Worm (Caenorhabditis elegans) whole organism, L2 larva: ENCODE data around the gene eri-5.

Source experiments
- C34F6.9 ChIP-seq: fragments of 150-350 bp; optimal IDR thresholded peaks from 2 replicates; lab custom pipeline; 2014; ENCODE audit warnings: missing biosample characterization, missing genetic modification characterization
- F13H6.1 ChIP-seq: sonication (generic microtip); optimal IDR thresholded peaks from 2 replicates; lab custom pipeline; 2016; ENCODE audit warnings: missing genetic modification characterization, missing compliant biosample characterization
- R02D3.7 ChIP-seq: fragments of 150-350 bp; optimal IDR thresholded peaks from 2 replicates; lab custom pipeline; 2014; ENCODE audit warnings: missing biosample characterization, missing genetic modification characterization
- Y55F3AM.14 ChIP-seq: fragments of 200-800 bp; sonication (Bioruptor generic); optimal IDR thresholded peaks from 2 replicates; lab custom pipeline; 2018; ENCODE audit warnings: mild to moderate bottlenecking, missing genetic modification characterization, missing compliant biosample characterization
- ZK546.5 ChIP-seq: sonication (generic microtip); optimal IDR thresholded peaks from 2 replicates; lab custom pipeline; 2017; ENCODE audit warnings: missing biosample characterization, missing genetic modification characterization
- alr-1 ChIP-seq: fragments of 150-350 bp; optimal IDR thresholded peaks from 2 replicates; lab custom pipeline; 2014; ENCODE audit warnings: missing biosample characterization, missing genetic modification characterization
- aly-2 ChIP-seq: fragments of 150-350 bp; optimal IDR thresholded peaks from 2 replicates; lab custom pipeline; 2014; ENCODE audit warnings: missing biosample characterization, missing genetic modification characterization
- ama-1 ChIP-seq: fragments of 150-350 bp; optimal IDR thresholded peaks from 2 replicates; lab custom pipeline; 2018; ENCODE audit warnings: inconsistent platforms
- blmp-1 ChIP-seq: sonication (generic microtip); optimal IDR thresholded peaks from 2 replicates; lab custom pipeline; 2017; ENCODE audit warnings: missing genetic modification characterization, mild to moderate bottlenecking, missing compliant biosample characterization, antibody characterized with exemption, moderate library complexity; ENCODE audit not compliant: insufficient read depth
- ceh-16 ChIP-seq: fragments of 150-350 bp; optimal IDR thresholded peaks from 2 replicates; lab custom pipeline; 2014; ENCODE audit warnings: missing biosample characterization, missing genetic modification characterization
- crh-2 ChIP-seq: sonication (generic microtip); optimal IDR thresholded peaks from 2 replicates; lab custom pipeline; 2017; ENCODE audit warnings: missing biosample characterization, missing genetic modification characterization
- dmd-4 ChIP-seq: sonication (generic microtip); optimal IDR thresholded peaks from 2 replicates; lab custom pipeline; 2017; ENCODE audit warnings: missing biosample characterization, missing genetic modification characterization
- egl-27 ChIP-seq: sonication (generic microtip); optimal IDR thresholded peaks from 3 replicates; lab custom pipeline; 2017; ENCODE audit warnings: missing biosample characterization, missing genetic modification reagents, missing genetic modification characterization
- elt-1 ChIP-seq: fragments of 150-350 bp; optimal IDR thresholded peaks from 2 replicates; lab custom pipeline; 2014; ENCODE audit warnings: missing biosample characterization, missing genetic modification characterization
- elt-3 ChIP-seq: sonication (generic microtip); optimal IDR thresholded peaks from 2 replicates; lab custom pipeline; 2017; ENCODE audit warnings: missing biosample characterization, missing genetic modification characterization
- fos-1 ChIP-seq: fragments of 150-350 bp; optimal IDR thresholded peaks from 2 replicates; lab custom pipeline; 2014; ENCODE audit warnings: missing biosample characterization, missing genetic modification characterization
- gmeb-1 ChIP-seq: fragments of 150-350 bp; optimal IDR thresholded peaks from 2 replicates; lab custom pipeline; 2014; ENCODE audit warnings: missing biosample characterization, missing genetic modification characterization
- lin-13 ChIP-seq: fragments of 150-350 bp; optimal IDR thresholded peaks from 2 replicates; lab custom pipeline; 2014; ENCODE audit warnings: missing biosample characterization, missing genetic modification reagents, missing genetic modification characterization
- lin-39 ChIP-seq: fragments of 150-350 bp; optimal IDR thresholded peaks from 2 replicates; lab custom pipeline; 2014; ENCODE audit warnings: missing biosample characterization, missing genetic modification reagents, missing genetic modification characterization
- lsy-2 ChIP-seq, 2 experiments: fragments of 150-350 bp in 1 of 2; sonication (generic microtip) in 1 of 2; optimal IDR thresholded peaks; 2 replicates each; lab custom pipeline; 2014 to 2017; ENCODE audit warnings: missing biosample characterization in 2 of 2, missing genetic modification characterization in 2 of 2
- mab-5 ChIP-seq: fragments of 150-350 bp; optimal IDR thresholded peaks from 2 replicates; lab custom pipeline; 2014; ENCODE audit warnings: missing biosample characterization, missing genetic modification characterization
- mbf-1 ChIP-seq: sonication (generic microtip); optimal IDR thresholded peaks from 2 replicates; lab custom pipeline; 2017; ENCODE audit warnings: missing biosample characterization, missing genetic modification characterization
- nhr-10 ChIP-seq: sonication (generic microtip); optimal IDR thresholded peaks from 2 replicates; lab custom pipeline; 2017; ENCODE audit warnings: missing biosample characterization, missing genetic modification characterization
- nhr-12 ChIP-seq: fragments of 150-350 bp; optimal IDR thresholded peaks from 2 replicates; lab custom pipeline; 2014; ENCODE audit warnings: missing biosample characterization, missing genetic modification characterization
- nhr-21 ChIP-seq: fragments of 150-350 bp; optimal IDR thresholded peaks from 2 replicates; lab custom pipeline; 2014; ENCODE audit warnings: missing biosample characterization, missing genetic modification characterization
- nhr-23 ChIP-seq: fragments of 150-350 bp; optimal IDR thresholded peaks from 2 replicates; lab custom pipeline; 2014; ENCODE audit warnings: missing biosample characterization, missing genetic modification reagents, missing genetic modification characterization
- nhr-25 ChIP-seq: fragments of 150-350 bp; sonication (generic microtip); optimal IDR thresholded peaks from 3 replicates; lab custom pipeline; 2014; ENCODE audit warnings: missing biosample characterization, missing genetic modification characterization
- nhr-6 ChIP-seq: fragments of 150-350 bp; optimal IDR thresholded peaks from 2 replicates; lab custom pipeline; 2014; ENCODE audit warnings: missing biosample characterization, missing genetic modification characterization
- nhr-77 ChIP-seq: fragments of 150-350 bp; optimal IDR thresholded peaks from 2 replicates; lab custom pipeline; 2014; ENCODE audit warnings: missing biosample characterization, missing genetic modification characterization
- sem-4 ChIP-seq: fragments of 150-350 bp; optimal IDR thresholded peaks from 2 replicates; lab custom pipeline; 2014; ENCODE audit warnings: missing biosample characterization, missing genetic modification reagents, missing genetic modification characterization
- skn-1 ChIP-seq: sonication (generic microtip); optimal IDR thresholded peaks from 2 replicates; lab custom pipeline; 2017; ENCODE audit warnings: missing biosample characterization, missing genetic modification characterization
- sma-3 ChIP-seq: sonication (generic microtip); optimal IDR thresholded peaks from 2 replicates; lab custom pipeline; 2016; ENCODE audit warnings: missing genetic modification reagents, missing genetic modification characterization, missing compliant biosample characterization
- sma-9 ChIP-seq, 2 experiments: fragments of 150-350 bp in 1 of 2; sonication (generic microtip) in 1 of 2; optimal IDR thresholded peaks; 2 replicates each; lab custom pipeline; 2014 to 2016; ENCODE audit warnings: missing genetic modification characterization in 2 of 2, mild to moderate bottlenecking in 1 of 2, missing biosample characterization in 1 of 2, missing compliant biosample characterization in 1 of 2, missing genetic modification reagents in 1 of 2, moderate library complexity in 1 of 2
- snpc-4 ChIP-seq: fragments of 150-350 bp; optimal IDR thresholded peaks from 2 replicates; lab custom pipeline; 2014; ENCODE audit warnings: missing biosample characterization, missing genetic modification characterization
- unc-39 ChIP-seq: fragments of 150-350 bp; optimal IDR thresholded peaks from 2 replicates; lab custom pipeline; 2014; ENCODE audit warnings: missing biosample characterization, missing genetic modification characterization
- unc-55 ChIP-seq: fragments of 150-350 bp; sonication (generic microtip); optimal IDR thresholded peaks from 3 replicates; lab custom pipeline; 2014; ENCODE audit warnings: missing biosample characterization, missing genetic modification reagents, missing genetic modification characterization
- zag-1 ChIP-seq: fragments of 150-350 bp; optimal IDR thresholded peaks from 2 replicates; lab custom pipeline; 2014; ENCODE audit warnings: missing biosample characterization, missing genetic modification characterization
- ztf-1 ChIP-seq: fragments of 200-800 bp; sonication (Bioruptor generic); conservative IDR thresholded peaks from 2 replicates; pipeline ENCODE4 v1.3.6; 2022; ENCODE audit warnings: missing genetic modification characterization, missing compliant biosample characterization
- ztf-11 ChIP-seq: sonication (generic microtip); optimal IDR thresholded peaks from 2 replicates; lab custom pipeline; 2017; ENCODE audit warnings: missing biosample characterization, missing genetic modification characterization

The eri-5 gene

DNA sequence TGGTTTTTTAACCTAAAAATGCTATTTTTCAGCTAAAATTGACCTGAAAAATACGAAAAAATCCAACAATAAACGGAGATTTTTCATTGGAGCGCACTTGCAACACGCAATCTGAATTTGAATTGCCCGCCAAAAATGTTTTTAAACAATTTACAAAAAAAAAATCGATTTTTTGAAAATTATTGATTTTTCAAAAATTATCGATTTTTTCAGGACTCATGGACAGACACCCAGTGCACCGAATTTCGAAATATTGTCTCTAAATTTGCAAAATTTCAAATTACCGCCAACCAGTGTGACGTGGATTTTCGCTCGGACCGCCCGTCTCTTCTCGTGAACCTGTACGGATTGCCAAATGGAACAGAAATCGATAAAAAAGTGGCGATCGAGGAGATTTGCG, 1.2 kb downstream of the eri-5 start:
- TF ChIP-seq Y55F3AM.14 (no peak), elt-1 (tag; lab: Kevin White, UChicago) (no peak), ZK546.5 (tag; lab: Kevin White, UChicago) (no peak), elt-3 (no peak)

DNA sequence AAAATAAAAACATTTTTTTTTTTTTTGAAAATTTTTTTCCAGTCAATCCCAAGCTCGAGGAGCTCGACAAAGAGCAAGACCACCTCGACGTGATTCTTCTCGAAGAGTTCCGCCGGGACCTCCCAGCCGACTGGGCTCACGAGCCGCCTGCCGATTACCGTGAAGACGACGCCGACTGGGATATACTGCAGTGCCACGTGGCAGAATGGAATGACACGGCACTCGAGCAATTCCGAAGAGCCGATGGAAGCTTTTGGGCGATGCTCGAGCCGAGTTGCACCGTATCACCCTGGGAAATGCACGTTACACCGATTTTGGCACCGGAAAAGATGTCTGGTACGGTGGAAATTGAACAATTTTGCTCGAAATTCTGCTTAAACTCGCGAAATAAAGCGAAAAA, 2.4 kb downstream of the eri-5 start:
- TF ChIP-seq nhr-21 (tag; lab: Kevin White, UChicago): no peak
- TF ChIP-seq dmd-4 (tag; lab: Kevin White, UChicago): no peak
- TF ChIP-seq fos-1 (tag; lab: Kevin White, UChicago): no peak
- TF ChIP-seq crh-2 (tag; lab: Kevin White, UChicago): no peak
- TF ChIP-seq ztf-1: no peak
- TF ChIP-seq egl-27 (tag; lab: Kevin White, UChicago): no peak
- TF ChIP-seq nhr-77 (tag; lab: Kevin White, UChicago): no peak
- TF ChIP-seq mab-5 (tag; lab: Kevin White, UChicago): no peak
- TF ChIP-seq lin-39 (tag; lab: Kevin White, UChicago): no peak
- TF ChIP-seq nhr-25 (tag; lab: Kevin White, UChicago): no peak
- TF ChIP-seq nhr-12 (tag; lab: Kevin White, UChicago): no peak
- no peak for TF ChIP-seq blmp-1
- no peak for TF ChIP-seq sma-3 (GFP tag; lab: Kevin White, UChicago)

ce11 chrIV:2395997-2396396, 5.4 kb downstream of the eri-5 start:
- TF ChIP-seq mbf-1 (tag; lab: Kevin White, UChicago): no peak
- no peak for TF ChIP-seq lin-13 (GFP tag; lab: Kevin White, UChicago)
- no peak for TF ChIP-seq nhr-25 (tag; lab: Kevin White, UChicago)
- TF ChIP-seq lsy-2 (tag; optimal IDR thresholded peaks at IDR 0.05; lab: Kevin White, UChicago): no peak
- no peak for TF ChIP-seq gmeb-1
- no peak for TF ChIP-seq ztf-1

DNA sequence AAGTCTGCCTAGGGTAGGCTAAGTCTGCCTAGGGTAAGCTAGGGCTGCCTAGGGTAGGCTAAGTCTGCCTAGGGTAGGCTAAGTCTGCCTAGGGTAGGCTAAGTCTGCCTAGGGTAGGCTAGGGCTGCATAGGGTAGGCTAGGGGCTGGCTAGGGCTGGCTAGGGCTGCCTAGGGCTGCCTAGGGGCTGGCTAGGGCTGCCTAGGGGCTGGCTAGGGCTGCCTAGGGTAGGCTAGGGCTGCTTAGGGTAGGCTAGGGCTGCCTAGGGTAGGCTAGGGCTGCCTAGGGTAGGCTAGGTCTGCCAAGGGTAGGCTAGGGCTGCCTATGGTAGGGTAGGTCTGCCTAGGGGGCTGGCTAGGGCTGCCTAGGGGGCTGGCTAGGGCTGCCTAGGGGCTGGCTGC, 7.7 kb downstream of the eri-5 start:
- TF ChIP-seq nhr-77 (tag; lab: Kevin White, UChicago): no peak
- no peak for TF ChIP-seq nhr-10 (tag; lab: Kevin White, UChicago)
- TF ChIP-seq elt-1 (tag; lab: Kevin White, UChicago): no peak

- TF ChIP-seq ceh-16 (tag; lab: Kevin White, UChicago): no peak
- TF ChIP-seq nhr-10 (tag; lab: Kevin White, UChicago): no peak
- TF ChIP-seq nhr-21 (tag; lab: Kevin White, UChicago): no peak
- no peak for TF ChIP-seq sma-3 (GFP tag; lab: Kevin White, UChicago)
- no peak for TF ChIP-seq blmp-1
- TF ChIP-seq C34F6.9 (tag; lab: Kevin White, UChicago): no peak
- TF ChIP-seq mbf-1 (tag; lab: Kevin White, UChicago): no peak
- no peak for TF ChIP-seq ztf-11
- no peak for TF ChIP-seq F13H6.1 (tag; lab: Kevin White, UChicago)
- TF ChIP-seq aly-2 (tag; lab: Kevin White, UChicago): no peak
- no peak for TF ChIP-seq fos-1 (tag; lab: Kevin White, UChicago)
- no peak for TF ChIP-seq unc-55 (GFP tag; lab: Kevin White, UChicago)
- TF ChIP-seq zag-1 (tag; lab: Kevin White, UChicago): no peak
- no peak for TF ChIP-seq sma-9 (GFP tag; optimal IDR thresholded peaks at IDR 0.05; lab: Kevin White, UChicago)
- no peak for TF ChIP-seq sma-9 (tag; optimal IDR thresholded peaks at IDR 0.05; lab: Kevin White, UChicago)
- no peak for TF ChIP-seq crh-2 (tag; lab: Kevin White, UChicago)
- TF ChIP-seq dmd-4 (tag; lab: Kevin White, UChicago): no peak
- TF ChIP-seq ama-1 (lab: Kevin White, UChicago): no peak
- no peak for TF ChIP-seq skn-1 (tag; lab: Kevin White, UChicago)
Measured at ce11 chrIV:2399420-2399819, 8.8 kb downstream of the eri-5 start, which contains the start of gene Y38F2AR.10. TSS of gene Y38F2AR.10 (minus strand) at chrIV:2399520.

ce11 chrIV:2400651-2401050, 10.0 kb downstream of the eri-5 start:
- no peak for TF ChIP-seq gmeb-1
- TF ChIP-seq R02D3.7: no peak
- TF ChIP-seq dmd-4 (tag; lab: Kevin White, UChicago): no peak
- TF ChIP-seq unc-39: no peak
- TF ChIP-seq nhr-23 (tag; lab: Kevin White, UChicago): no peak
- TF ChIP-seq nhr-21 (tag; lab: Kevin White, UChicago): no peak
- no peak for TF ChIP-seq nhr-6 (tag; lab: Kevin White, UChicago)
- TF ChIP-seq nhr-25 (tag; lab: Kevin White, UChicago): no peak
- no peak for TF ChIP-seq alr-1 (tag; lab: Kevin White, UChicago)
- no peak for TF ChIP-seq nhr-10 (tag; lab: Kevin White, UChicago)
- TF ChIP-seq aly-2 (tag; lab: Kevin White, UChicago): no peak
- TF ChIP-seq sem-4 (tag; lab: Kevin White, UChicago): no peak
- no peak for TF ChIP-seq fos-1 (tag; lab: Kevin White, UChicago)
- no peak for TF ChIP-seq snpc-4 (tag; lab: Kevin White, UChicago)
